Worm (Caenorhabditis elegans) whole organism, dauer: Measurements from ENCODE around the gene T23B7.3.
"Not testable (repeated sequence)": the region's sequence is repeated elsewhere in the genome, so short reads cannot be mapped to it uniquely, and the experiment has no call there.

Source experiments
- unc-62 ChIP-seq: sonication (generic microtip); optimal IDR thresholded peaks from 2 replicates; lab custom pipeline; 2017; ENCODE audit warnings: missing biosample characterization, missing genetic modification reagents, missing genetic modification characterization

The T23B7.3 gene

ce11 chrII:4849885-4850284 lies at the start of gene T23B7.3:
Gene T23B7.3, plus strand, starts transcription at chrII:4850185.
- no peak for TF ChIP-seq unc-62 (GFP tag; lab: Kevin White, UChicago)

DNA sequence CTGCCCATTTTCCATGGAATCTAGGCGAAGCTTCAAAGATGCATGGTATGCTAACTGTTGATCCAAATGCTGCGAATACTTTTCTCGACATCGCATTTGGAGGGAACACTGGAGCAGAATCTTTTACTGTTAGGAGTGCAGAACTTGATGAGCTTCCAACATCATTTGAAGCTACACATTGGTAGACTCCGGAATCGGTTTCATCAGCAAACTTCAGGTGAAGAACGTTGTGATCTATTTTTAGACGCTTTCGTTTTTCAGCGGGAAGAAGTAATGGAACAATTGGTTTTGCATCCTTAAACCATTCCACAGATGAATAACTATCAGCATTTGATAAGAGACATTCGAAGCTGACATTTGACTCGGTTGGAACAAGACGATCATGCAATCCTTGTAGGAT lies 49.5 kb upstream of the T23B7.3 start:
- TF ChIP-seq unc-62 (GFP tag; lab: Kevin White, UChicago): no peak

DNA sequence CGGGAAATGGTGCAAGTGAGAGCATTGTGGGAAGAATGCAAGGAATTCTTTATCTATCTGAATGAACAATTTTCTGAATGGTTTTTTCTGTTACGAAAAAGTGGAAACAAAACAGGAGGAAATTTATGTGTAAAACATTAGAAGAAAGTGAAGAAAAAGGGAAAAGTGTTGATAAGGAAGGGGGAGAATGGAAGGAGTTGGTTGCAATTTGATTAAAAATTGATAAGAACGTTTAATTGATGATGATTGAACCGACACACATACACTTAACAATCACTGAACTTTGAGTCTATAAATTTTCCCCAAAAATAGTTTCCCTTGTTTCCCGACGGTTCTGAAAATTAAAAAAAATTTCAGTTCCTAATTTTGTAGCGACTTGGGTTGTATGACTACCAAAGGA lies 47.1 kb upstream of the T23B7.3 start:
- no peak for TF ChIP-seq unc-62 (GFP tag; lab: Kevin White, UChicago)

DNA sequence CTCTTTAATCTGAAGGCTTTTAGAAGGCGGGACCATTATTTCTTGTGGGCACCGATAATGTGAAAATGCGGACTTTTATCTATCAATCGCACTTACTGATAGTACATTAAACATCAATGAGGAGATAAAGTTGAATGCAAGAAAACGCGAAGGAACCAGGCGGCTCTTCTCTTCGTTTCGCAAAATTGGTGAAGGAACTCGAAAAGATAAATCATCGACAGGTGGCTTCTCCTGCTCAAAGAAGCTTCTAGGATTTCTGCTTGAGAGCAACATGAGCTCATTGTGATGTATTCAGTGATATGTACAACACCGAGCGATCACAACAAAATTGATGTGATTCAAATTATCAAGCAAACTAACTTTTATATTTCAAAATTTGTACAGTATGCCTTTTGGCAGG lies 44.2 kb upstream of the T23B7.3 start:
- no peak for TF ChIP-seq unc-62 (GFP tag; lab: Kevin White, UChicago)

ce11 chrII:4806261-4806660 lies 43.7 kb upstream of the T23B7.3 start:
- no peak for TF ChIP-seq unc-62 (GFP tag; lab: Kevin White, UChicago)

DNA sequence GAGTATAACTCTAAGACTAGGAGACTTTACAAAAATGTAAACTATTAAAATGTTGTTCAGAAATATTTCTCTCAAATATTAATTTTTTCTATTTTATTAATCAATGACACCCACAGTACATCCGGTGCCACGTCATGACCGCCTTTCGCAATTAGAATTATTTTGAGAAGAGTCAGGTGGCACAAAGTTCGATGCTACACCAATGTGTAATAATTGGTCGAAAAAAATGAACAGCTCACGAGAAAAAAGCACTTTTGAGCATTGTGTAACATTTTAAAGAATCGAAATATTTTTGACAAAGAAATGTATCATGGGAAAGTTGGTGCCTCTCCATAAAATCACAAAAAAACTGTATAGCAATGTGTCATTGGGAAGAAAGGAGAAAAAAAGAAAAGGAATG lies 43.3 kb upstream of the T23B7.3 start:
- no peak for TF ChIP-seq unc-62 (GFP tag; lab: Kevin White, UChicago)

- TF ChIP-seq unc-62 (GFP tag; lab: Kevin White, UChicago): no peak
Measured at ce11 chrII:4811986-4812385, 38.0 kb upstream of the T23B7.3 start, which contains the start of gene rig-6. Gene rig-6, minus strand, starts transcription at chrII:4812086.

ce11 chrII:4815356-4815755 lies 34.6 kb upstream of the T23B7.3 start:
- TF ChIP-seq unc-62 (GFP tag; lab: Kevin White, UChicago): no peak

DNA sequence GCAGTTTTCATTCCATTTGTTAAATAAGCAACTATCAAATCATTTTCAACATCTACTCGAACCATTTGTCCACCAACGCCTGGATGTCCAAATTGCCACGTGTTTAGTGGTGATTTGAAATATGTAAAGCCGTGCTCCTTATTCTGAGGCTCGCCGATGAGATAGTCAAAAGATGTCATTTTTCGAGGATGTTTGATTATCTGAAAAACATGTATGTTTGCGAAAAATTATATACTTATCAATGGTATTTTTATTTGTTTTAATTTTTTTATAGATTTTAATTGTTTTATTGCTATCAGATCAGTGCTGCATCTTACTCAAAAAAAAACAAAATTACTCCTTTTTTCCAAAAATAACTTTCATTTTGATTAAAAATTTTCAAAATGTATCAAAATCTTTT lies 31.2 kb upstream of the T23B7.3 start:
- TF ChIP-seq unc-62 (GFP tag; lab: Kevin White, UChicago): no peak

DNA sequence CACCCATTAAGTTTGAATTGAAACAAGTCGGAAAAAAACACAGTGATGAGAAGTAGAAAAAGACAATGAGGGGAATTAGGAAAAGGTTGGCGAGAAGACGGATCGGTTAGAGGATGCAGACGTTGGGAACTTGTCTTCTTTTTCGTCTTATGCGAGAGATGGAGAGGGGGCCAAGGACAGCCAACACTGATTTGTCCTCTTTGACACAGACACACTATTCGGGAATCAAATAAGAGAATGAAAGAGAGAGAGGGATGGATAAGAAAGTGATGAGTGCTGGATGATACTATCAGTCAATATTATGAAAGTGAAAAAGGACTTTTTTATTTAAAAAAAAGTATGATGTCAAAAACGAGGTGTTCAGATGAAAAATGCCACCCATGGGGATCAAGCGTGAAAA lies 28.2 kb upstream of the T23B7.3 start, which contains the start of gene lact-5:
TSS of gene lact-5 (minus strand) at position 1 of the 400 bp plus-strand sequence.
- no peak for TF ChIP-seq unc-62 (GFP tag; lab: Kevin White, UChicago)

DNA sequence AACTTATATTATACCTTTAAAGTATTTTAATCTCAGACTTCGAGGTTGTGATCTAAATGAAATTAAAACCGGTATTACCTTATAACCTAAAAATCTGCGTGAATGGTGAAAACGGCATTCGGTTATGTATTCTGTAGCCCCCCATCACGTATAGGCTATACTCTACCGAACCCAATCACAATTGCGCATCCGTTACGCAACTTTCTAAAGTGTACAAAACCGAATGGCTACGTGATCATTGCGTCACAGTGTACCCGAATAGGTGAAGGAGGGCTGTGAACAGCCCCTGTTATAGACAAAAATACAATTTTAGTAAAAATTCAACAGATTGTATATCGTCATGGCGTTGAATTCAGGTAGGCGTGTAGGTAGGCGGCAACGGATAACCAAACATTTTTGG lies 27.4 kb upstream of the T23B7.3 start:
- TF ChIP-seq unc-62 (GFP tag; lab: Kevin White, UChicago): no peak

DNA sequence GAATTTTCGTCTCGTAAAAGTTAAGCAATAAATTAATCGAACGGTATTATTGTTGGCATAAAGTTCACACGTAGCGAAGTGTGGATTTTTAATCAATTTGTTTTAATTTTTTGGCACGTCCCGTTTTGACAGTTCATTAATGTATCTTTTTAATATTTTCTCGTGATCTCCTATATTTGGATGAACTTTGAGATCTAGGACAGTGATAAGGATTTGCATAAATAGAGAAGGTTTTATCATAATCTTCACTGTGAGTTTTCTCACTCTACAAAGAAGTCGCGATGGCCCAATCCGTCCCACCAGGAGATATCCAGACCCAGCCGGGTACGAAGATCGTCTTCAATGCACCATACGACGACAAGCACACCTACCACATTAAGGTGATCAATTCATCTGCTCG lies 24.9 kb upstream of the T23B7.3 start, which contains the start of the genes C33F10.8 and msp-40:
TSS of gene C33F10.8 (minus strand) at position 101 of the 400 bp plus-strand sequence.
TSS of gene msp-40 (plus strand) at position 282 of the 400 bp plus-strand sequence.
- not testable (repeated sequence) for TF ChIP-seq unc-62 (GFP tag; lab: Kevin White, UChicago)

ce11 chrII:4827734-4828609 lies 22.0 kb upstream of the T23B7.3 start, which contains the start of the genes fbxb-88 and tbck-1:
Gene fbxb-88, minus strand, starts transcription at chrII:4827884.
Gene tbck-1, plus strand, starts transcription at chrII:4828559.
- no peak for TF ChIP-seq unc-62 (GFP tag; lab: Kevin White, UChicago)

ce11 chrII:4834761-4835160 lies 15.2 kb upstream of the T23B7.3 start, which contains the start of the genes C33F10.11 and C33F10.1:
Gene C33F10.11, minus strand, starts transcription at chrII:4834861.
Gene C33F10.1, plus strand, starts transcription at chrII:4835023.
- no peak for TF ChIP-seq unc-62 (GFP tag; lab: Kevin White, UChicago)

DNA sequence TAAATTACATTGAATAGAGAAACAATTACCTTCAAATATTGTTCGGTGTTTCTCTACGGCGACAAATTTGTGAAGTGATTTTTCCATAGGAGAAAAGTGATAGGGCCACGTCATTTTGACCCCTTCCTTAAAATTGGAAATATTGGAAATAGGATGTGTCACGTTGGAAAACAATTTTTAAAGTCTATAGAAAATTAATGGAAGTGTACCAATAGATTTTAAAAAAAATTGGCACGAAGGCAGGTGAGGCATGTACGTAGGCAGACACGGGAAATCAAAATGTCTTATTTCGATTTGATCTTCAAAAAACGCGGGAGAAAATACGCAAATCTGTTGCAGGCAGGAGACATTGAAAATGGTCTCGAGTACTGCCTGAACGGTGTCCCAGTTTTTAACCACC lies 12.3 kb upstream of the T23B7.3 start, which contains the start of gene C33F10.12:
TSS of gene C33F10.12 (minus strand) at position 101 of the 400 bp plus-strand sequence.
- no peak for TF ChIP-seq unc-62 (GFP tag; lab: Kevin White, UChicago)

DNA sequence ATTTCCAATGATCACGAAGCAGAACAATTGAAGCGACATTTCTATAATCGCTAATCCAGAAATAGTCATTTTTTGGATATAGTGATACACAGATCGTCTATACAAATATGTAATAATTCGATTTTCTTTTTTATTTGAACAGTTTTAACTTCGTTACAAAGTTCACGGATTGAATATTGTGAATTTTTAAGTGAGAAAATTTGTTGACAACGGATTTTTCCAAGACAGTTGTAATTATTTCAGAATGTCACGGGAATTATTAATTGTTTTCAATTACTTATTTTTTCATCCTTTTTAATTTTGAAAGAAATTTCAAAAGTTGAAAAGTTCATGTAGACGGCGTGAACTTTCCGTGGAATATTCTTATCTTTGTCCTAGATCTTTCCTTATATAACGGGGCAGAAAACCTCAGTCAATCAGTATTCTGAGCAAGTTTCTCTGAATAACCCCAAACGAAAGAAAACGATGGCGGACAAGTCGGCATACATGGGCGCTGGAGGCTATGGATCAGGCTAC lies 7.8 kb upstream of the T23B7.3 start, which contains the start of the genes T23B7.2 and nspd-4:
TSS of gene T23B7.2 (minus strand) at position 101 of the 516 bp plus-strand sequence.
TSS of gene nspd-4 (plus strand) at position 466 of the 516 bp plus-strand sequence.
- TF ChIP-seq unc-62 (GFP tag; lab: Kevin White, UChicago): not testable (repeated sequence)
